Worm (Caenorhabditis elegans) whole organism, young adult: ENCODE results near the gene str-174.

Experiments
- B0019.2 ChIP-seq: fragments of 200-800 bp; sonication (Bioruptor generic); conservative IDR thresholded peaks from 2 replicates; pipeline ENCODE4 v1.3.6; 2022; ENCODE audit warnings: missing genetic modification reagents, missing genetic modification characterization, missing compliant biosample characterization
- B0261.1 ChIP-seq: sonication (generic microtip); optimal IDR thresholded peaks from 2 replicates; lab custom pipeline; 2016; ENCODE audit warnings: mild to moderate bottlenecking, missing genetic modification characterization, moderate library complexity, missing compliant biosample characterization
- C06A6.2 ChIP-seq: fragments of 200-800 bp; sonication (Bioruptor generic); conservative IDR thresholded peaks from 2 replicates; pipeline ENCODE4 v1.3.6; 2022; ENCODE audit warnings: missing genetic modification characterization, missing compliant biosample characterization
- F33H1.4 ChIP-seq: fragments of 200-800 bp; sonication (Bioruptor generic); IDR thresholded peaks from 2 replicates; pipeline ENCODE4 v1.3.6; 2022; ENCODE audit warnings: missing genetic modification reagents, missing genetic modification characterization, missing compliant biosample characterization
- F57A8.1 ChIP-seq: fragments of 200-800 bp; sonication (Bioruptor generic); optimal IDR thresholded peaks from 2 replicates; lab custom pipeline; 2018; ENCODE audit warnings: mild to moderate bottlenecking, missing genetic modification characterization, moderate library complexity, missing compliant biosample characterization
- T07F8.4 ChIP-seq: sonication (generic microtip); optimal IDR thresholded peaks from 2 replicates; lab custom pipeline; 2016; ENCODE audit warnings: mild to moderate bottlenecking, missing genetic modification characterization, moderate library complexity, missing compliant biosample characterization
- Y95B8A.8 ChIP-seq: fragments of 200-800 bp; sonication (Bioruptor generic); IDR thresholded peaks from 2 replicates; pipeline ENCODE4 v1.3.6; 2022; ENCODE audit warnings: missing genetic modification reagents, missing genetic modification characterization, missing compliant biosample characterization
- aptf-2 ChIP-seq: fragments of 200-800 bp; sonication (Bioruptor generic); conservative IDR thresholded peaks from 2 replicates; pipeline ENCODE4 v1.3.6; 2022; ENCODE audit warnings: missing genetic modification reagents, missing genetic modification characterization, missing compliant biosample characterization
- aptf-3 ChIP-seq: fragments of 200-800 bp; sonication (Bioruptor generic); IDR thresholded peaks from 2 replicates; pipeline ENCODE4 v1.3.6; 2022; ENCODE audit warnings: missing genetic modification characterization, missing compliant biosample characterization
- attf-3 ChIP-seq: fragments of 200-800 bp; sonication (Bioruptor generic); conservative IDR thresholded peaks from 2 replicates; pipeline ENCODE4 v1.3.6; 2022; ENCODE audit warnings: missing genetic modification reagents, missing genetic modification characterization, missing compliant biosample characterization
- bed-1 ChIP-seq: fragments of 200-800 bp; sonication (Bioruptor generic); IDR thresholded peaks from 2 replicates; pipeline ENCODE4 v1.3.6; 2022; ENCODE audit warnings: missing genetic modification reagents, missing genetic modification characterization, missing compliant biosample characterization
- bed-2 ChIP-seq: fragments of 200-800 bp; sonication (Bioruptor generic); IDR thresholded peaks from 2 replicates; pipeline ENCODE4 v1.3.6; 2022; ENCODE audit warnings: missing genetic modification reagents, missing genetic modification characterization, missing compliant biosample characterization
- cebp-2 ChIP-seq: fragments of 200-800 bp; sonication (Bioruptor generic); IDR thresholded peaks from 2 replicates; pipeline ENCODE4 v1.3.6; 2022; ENCODE audit warnings: missing genetic modification characterization, missing compliant biosample characterization
- ceh-27 ChIP-seq: fragments of 200-800 bp; sonication (Bioruptor generic); optimal IDR thresholded peaks from 2 replicates; lab custom pipeline; 2018; ENCODE audit warnings: mild to moderate bottlenecking, missing genetic modification characterization, moderate library complexity, missing compliant biosample characterization
- ceh-91 ChIP-seq: fragments of 200-800 bp; sonication (Bioruptor generic); IDR thresholded peaks from 2 replicates; pipeline ENCODE4 v1.3.6; 2022; ENCODE audit warnings: missing genetic modification reagents, missing genetic modification characterization, missing compliant biosample characterization
- egl-44 ChIP-seq: fragments of 200-800 bp; sonication (Bioruptor generic); IDR thresholded peaks from 2 replicates; pipeline ENCODE4 v1.3.6; 2022; ENCODE audit warnings: missing genetic modification reagents, missing genetic modification characterization, missing compliant biosample characterization
- hmg-1.2 ChIP-seq: fragments of 200-800 bp; sonication (Bioruptor generic); IDR thresholded peaks from 2 replicates; pipeline ENCODE4 v1.3.6; 2022; ENCODE audit warnings: missing genetic modification reagents, missing genetic modification characterization, missing compliant biosample characterization
- hsf-1 ChIP-seq: fragments of 200-800 bp; sonication (Bioruptor generic); IDR thresholded peaks from 2 replicates; pipeline ENCODE4 v1.3.6; 2022; ENCODE audit warnings: missing genetic modification reagents, missing genetic modification characterization, missing compliant biosample characterization
- lin-40 ChIP-seq: sonication (generic microtip); optimal IDR thresholded peaks from 2 replicates; lab custom pipeline; 2016; ENCODE audit warnings: missing genetic modification characterization, mild to moderate bottlenecking, missing compliant biosample characterization, missing genotype, missing genetic modification reagents
- lir-1 ChIP-seq: fragments of 200-800 bp; sonication (Bioruptor generic); conservative IDR thresholded peaks from 2 replicates; pipeline ENCODE4 v1.3.6; 2022; ENCODE audit warnings: missing genetic modification reagents, missing genetic modification characterization, missing compliant biosample characterization
- madf-3 ChIP-seq: fragments of 200-800 bp; sonication (Bioruptor generic); IDR thresholded peaks from 2 replicates; pipeline ENCODE4 v1.3.6; 2022; ENCODE audit warnings: missing genetic modification reagents, missing genetic modification characterization, missing compliant biosample characterization
- madf-6 ChIP-seq: fragments of 200-800 bp; sonication (Bioruptor generic); IDR thresholded peaks from 2 replicates; pipeline ENCODE4 v1.3.6; 2022; ENCODE audit warnings: missing genetic modification reagents, missing genetic modification characterization, missing compliant biosample characterization
- mes-4 ChIP-seq: sonication (generic microtip); optimal IDR thresholded peaks from 2 replicates; lab custom pipeline; 2016; ENCODE audit warnings: missing genotype, missing genetic modification characterization, missing compliant biosample characterization
- mxl-1 ChIP-seq: sonication (generic microtip); optimal IDR thresholded peaks from 2 replicates; lab custom pipeline; 2016; ENCODE audit warnings: missing genetic modification characterization, missing compliant biosample characterization
- nfya-2 ChIP-seq: fragments of 200-800 bp; sonication (Bioruptor generic); IDR thresholded peaks from 2 replicates; pipeline ENCODE4 v1.3.6; 2022; ENCODE audit warnings: missing genetic modification reagents, missing genetic modification characterization, missing compliant biosample characterization
- nfyb-1 ChIP-seq: fragments of 200-800 bp; sonication (Bioruptor generic); IDR thresholded peaks from 2 replicates; pipeline ENCODE4 v1.3.6; 2022; ENCODE audit warnings: missing genetic modification reagents, missing genetic modification characterization, missing compliant biosample characterization
- rec-8 ChIP-seq, 2 experiments: sonication (generic microtip); optimal IDR thresholded peaks; 2 replicates each; lab custom pipeline; 2016; ENCODE audit warnings: mild to moderate bottlenecking in 2 of 2, missing genetic modification characterization in 2 of 2, missing genetic modification reagents in 2 of 2, missing genotype in 2 of 2, missing biosample characterization in 1 of 2, missing compliant biosample characterization in 1 of 2, moderate library complexity in 1 of 2
- rpc-1 ChIP-seq, 2 experiments: fragments of 150-350 bp in 1 of 2; sonication (generic microtip) in 1 of 2; optimal IDR thresholded peaks; 2 replicates each; lab custom pipeline; 2014 to 2018; ENCODE audit warnings: missing biosample characterization in 1 of 2, missing genetic modification characterization in 1 of 2, missing genetic modification reagents in 1 of 2, missing genotype in 1 of 2
- snpc-4 ChIP-seq, 5 experiments: fragments of 150-350 bp in 1 of 5; sonication (generic microtip) in 4 of 5; optimal IDR thresholded peaks; 2 replicates each; lab custom pipeline; 2014 to 2018; ENCODE audit warnings: missing genetic modification characterization in 5 of 5, missing biosample characterization in 3 of 5, antibody characterized with exemption in 2 of 5, mild to moderate bottlenecking in 2 of 5, missing compliant biosample characterization in 2 of 5, missing genotype in 2 of 5, moderate library complexity in 2 of 5, missing genetic modification reagents in 1 of 5
- somi-1 ChIP-seq: fragments of 200-800 bp; sonication (Bioruptor generic); optimal IDR thresholded peaks from 2 replicates; lab custom pipeline; 2018; ENCODE audit warnings: mild to moderate bottlenecking, missing genetic modification characterization, missing compliant biosample characterization
- tbp1 ChIP-seq: fragments of 200-800 bp; sonication (Bioruptor generic); optimal IDR thresholded peaks from 2 replicates; lab custom pipeline; 2018; ENCODE audit warnings: mild to moderate bottlenecking, missing genetic modification characterization, missing compliant biosample characterization
- unc-62 ChIP-seq: fragments of 150-350 bp; optimal IDR thresholded peaks from 2 replicates; lab custom pipeline; 2014; ENCODE audit warnings: missing biosample characterization, missing genetic modification reagents, missing genetic modification characterization
- ztf-22 ChIP-seq: fragments of 200-800 bp; sonication (Bioruptor generic); optimal IDR thresholded peaks from 2 replicates; lab custom pipeline; 2018; ENCODE audit warnings: mild to moderate bottlenecking, missing genetic modification characterization, moderate library complexity, missing compliant biosample characterization
- ztf-6 ChIP-seq: fragments of 200-800 bp; sonication (Bioruptor generic); IDR thresholded peaks from 2 replicates; pipeline ENCODE4 v1.3.6; 2022; ENCODE audit warnings: missing genetic modification reagents, missing genetic modification characterization, missing compliant biosample characterization

str-174 gene

DNA sequence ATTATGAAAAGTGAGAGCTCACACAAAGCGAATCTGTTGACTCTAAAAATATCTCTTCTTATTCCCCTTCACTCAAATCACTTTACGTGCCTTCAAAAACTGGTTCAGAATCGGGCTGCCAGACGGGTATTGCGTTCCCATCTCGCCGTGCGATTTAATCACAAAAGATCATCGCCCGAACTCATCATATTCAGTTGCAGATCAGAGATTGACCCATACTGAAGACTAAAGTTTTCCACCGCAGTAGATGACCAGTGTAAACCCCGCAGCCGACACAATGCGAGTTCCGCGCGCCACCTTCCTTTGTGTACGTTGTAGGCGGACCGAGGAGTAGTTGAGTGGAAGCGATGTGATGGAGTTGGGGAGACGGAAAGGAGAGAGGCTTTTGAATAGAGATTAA is 6.1 kb upstream of the str-174 start (continued):
- TF ChIP-seq mes-4 (peak; percentile 28), egl-44 (GFP tag; lab: Robert Waterston, UW) (0 out of 2 replicates have a peak, but pooled peaks have one; percentile 12), unc-62 (GFP tag; lab: Kevin White, UChicago) (no peak), lir-1 (GFP tag; lab: Robert Waterston, UW) (peak; percentile 77), tbp1 (GFP tag; lab: Kevin White, UChicago) (peak; percentile 81)

DNA sequence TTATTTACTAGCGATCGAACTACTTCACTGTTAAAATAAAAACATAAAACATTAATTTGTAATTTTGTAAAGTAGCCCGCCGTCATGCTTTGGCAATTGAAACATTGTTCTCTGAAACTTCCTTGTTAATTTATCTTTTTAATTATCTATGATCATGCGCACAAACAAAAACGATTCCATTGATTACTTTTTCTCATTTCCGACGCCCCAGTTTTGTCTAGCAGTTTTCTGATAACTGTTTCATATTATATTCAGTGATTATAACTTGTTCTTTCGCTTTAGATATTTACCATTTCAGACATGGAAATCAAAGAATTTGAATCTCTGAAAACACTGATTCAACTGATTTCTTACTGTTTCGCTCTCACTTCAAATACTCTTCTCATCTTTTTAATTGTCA is 2.6 kb upstream of the str-174 start, which contains the start of gene str-170:
str-170 (plus strand) TSS at position 301 of the 400 bp plus-strand sequence.
- TF ChIP-seq B0261.1 (tag; lab: Kevin White, UChicago) (no peak), lin-40 (tag; lab: Kevin White, UChicago) (no peak), F33H1.4 (GFP tag; lab: Robert Waterston, UW) (no peak), nfya-2 (GFP tag; lab: Robert Waterston, UW) (no peak), mxl-1 (tag; lab: Kevin White, UChicago) (no peak), nfyb-1 (no peak), attf-3 (no peak), B0019.2 (GFP tag; lab: Robert Waterston, UW) (no peak), madf-3 (GFP tag; lab: Robert Waterston, UW) (no peak), bed-2 (GFP tag; lab: Robert Waterston, UW) (no peak), bed-1 (GFP tag; lab: Robert Waterston, UW) (no peak), hsf-1 (GFP tag; lab: Robert Waterston, UW) (no peak)

DNA sequence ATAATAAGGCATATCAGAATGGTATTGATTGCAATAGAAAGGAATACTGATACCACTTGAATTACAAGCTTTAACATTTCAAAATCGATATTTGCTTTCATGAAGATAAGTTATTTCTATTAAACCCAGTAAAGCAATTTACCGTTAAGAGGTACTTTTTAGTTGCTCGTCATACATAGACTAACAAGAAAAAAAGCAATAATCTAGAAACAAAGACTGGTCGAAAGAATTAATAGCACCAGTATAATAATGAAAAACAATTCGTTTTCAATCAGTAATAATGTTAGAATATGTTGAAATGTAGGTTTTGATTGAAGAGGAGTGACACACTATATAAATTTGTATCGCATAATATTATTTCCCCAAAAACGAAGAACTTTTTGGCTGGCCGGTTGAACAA is 4.0 kb downstream of the str-174 start, which contains the start of gene str-175:
str-175 (minus strand) TSS at position 101 of the 400 bp plus-strand sequence.
- TF ChIP-seq hmg-1.2 (GFP tag; lab: Robert Waterston, UW) (no peak), bed-1 (GFP tag; lab: Robert Waterston, UW) (no peak), C06A6.2 (GFP tag; lab: Robert Waterston, UW) (no peak), F57A8.1 (no peak)

DNA sequence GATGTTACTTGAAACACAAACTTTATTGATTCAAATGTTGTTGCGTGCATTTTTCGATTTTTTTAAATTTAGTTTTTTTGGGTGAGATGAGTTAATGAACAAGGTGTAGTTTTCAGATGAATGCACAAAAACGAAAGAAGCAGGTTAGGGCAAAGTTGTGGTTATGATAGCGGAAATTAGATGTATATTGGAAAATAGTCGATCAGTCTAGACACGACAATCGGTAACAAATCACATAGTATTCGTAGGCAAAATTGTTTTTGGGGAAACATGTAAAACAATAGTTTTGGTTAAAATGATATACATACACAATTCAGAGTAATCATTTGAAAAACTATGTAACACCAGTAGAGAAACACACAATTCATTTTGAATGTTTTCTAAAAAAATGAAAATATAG is 6.9 kb downstream of the str-174 start, which contains the start of gene str-172:
str-172 (minus strand) TSS at position 101 of the 400 bp plus-strand sequence.
- TF ChIP-seq ztf-6 (GFP tag; lab: Robert Waterston, UW) (no peak), B0019.2 (GFP tag; lab: Robert Waterston, UW) (no peak), T07F8.4 (tag; lab: Kevin White, UChicago) (no peak), somi-1 (GFP tag; lab: Kevin White, UChicago) (no peak), ceh-27 (no peak), C06A6.2 (GFP tag; lab: Robert Waterston, UW) (no peak), rec-8 (tag; optimal IDR thresholded peaks at IDR 0.05; lab: Kevin White, UChicago) (no peak), lir-1 (GFP tag; lab: Robert Waterston, UW) (no peak), ztf-22 (GFP tag; lab: Kevin White, UChicago) (no peak), Y95B8A.8 (GFP tag; lab: Robert Waterston, UW) (no peak), madf-6 (GFP tag; lab: Robert Waterston, UW) (no peak), cebp-2 (GFP tag; lab: Robert Waterston, UW) (no peak), mes-4 (no peak)
- TF ChIP-seq, all 124 proteins: peak for 0

DNA sequence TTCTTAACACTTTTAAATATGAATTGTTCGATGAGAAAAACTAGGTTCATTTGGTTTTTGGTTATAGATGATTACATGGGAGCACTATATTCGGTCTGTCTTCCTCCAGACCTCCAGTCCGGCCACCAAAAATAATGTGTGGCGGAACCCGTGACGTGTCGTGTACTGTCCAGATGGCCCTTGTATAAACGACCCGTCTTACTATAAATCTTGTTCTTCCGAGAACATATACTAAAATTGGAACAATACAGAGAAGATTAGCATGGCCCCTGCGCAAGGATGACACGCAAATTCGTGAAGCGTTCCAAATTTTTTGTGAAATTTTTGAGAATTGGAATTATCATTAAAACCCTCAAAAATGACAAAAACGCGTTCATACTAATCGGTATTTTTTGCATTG is 7.9 kb downstream of the str-174 start:
- TF ChIP-seq rpc-1 (optimal IDR thresholded peaks at IDR 0.05; lab: Kevin White, UChicago) (no peak), rpc-1 (tag; optimal IDR thresholded peaks at IDR 0.05; lab: Kevin White, UChicago) (peak; percentile 60), snpc-4 (GFP tag; optimal IDR thresholded peaks at IDR 0.05; lab: Kevin White, UChicago) (no peak), snpc-4 (tag; optimal IDR thresholded peaks at IDR 0.05; lab: Kevin White, UChicago) (peak in 1 of 4 experiments; percentile 64), aptf-2 (no peak), aptf-3 (no peak), ceh-91 (GFP tag; lab: Robert Waterston, UW) (no peak)
